Worm (Caenorhabditis elegans): Measurements from ENCODE around the gene ima-1.

ima-1 gene

ce11 chrV:11201826-11202565 lies 37.5 kb upstream of the ima-1 start, which contains the start of gene K10D6.4:
K10D6.4 (plus strand) TSS chrV:11201925.
- no peak for TF ChIP-seq F13C5.2 (tag; optimal IDR thresholded peaks at IDR 0.05)
- TF ChIP-seq pes-1 (GFP tag; IDR thresholded peaks at IDR 0.05), result no peak
- TF ChIP-seq ceh-36 (tag; optimal IDR thresholded peaks at IDR 0.05), result no peak
- TF ChIP-seq hmbx-1 (tag; optimal IDR thresholded peaks at IDR 0.05), result no peak
- TF ChIP-seq tra-4 (tag; optimal IDR thresholded peaks at IDR 0.05), result no peak
- TF ChIP-seq hmg-4 (GFP tag; optimal IDR thresholded peaks at IDR 0.05), result no peak
- TF ChIP-seq ets-7 (tag; optimal IDR thresholded peaks at IDR 0.05), result no peak
- no peak for TF ChIP-seq ama-1 (optimal IDR thresholded peaks at IDR 0.05)
- TF ChIP-seq sea-1 (GFP tag; conservative IDR thresholded peaks at IDR 0.05), result no peak
- no peak for TF ChIP-seq tbx-37 (GFP tag; conservative IDR thresholded peaks at IDR 0.05)
- TF ChIP-seq tbx-11 (GFP tag; IDR thresholded peaks at IDR 0.05), result no peak
- no peak for TF ChIP-seq ceh-13 (GFP tag; optimal IDR thresholded peaks at IDR 0.05)
- TF ChIP-seq aly-1 (tag; optimal IDR thresholded peaks at IDR 0.05), result no peak
- TF ChIP-seq scrt-1 (GFP tag; IDR thresholded peaks at IDR 0.05), result no peak
- no peak for TF ChIP-seq B0310.2 (tag; optimal IDR thresholded peaks at IDR 0.05)

ce11 chrV:11204452-11204851 lies 35.0 kb upstream of the ima-1 start:
- no peak for TF ChIP-seq tbx-37 (GFP tag; conservative IDR thresholded peaks at IDR 0.05)
- TF ChIP-seq tbx-11 (GFP tag; IDR thresholded peaks at IDR 0.05), result no peak
- TF ChIP-seq ceh-13 (GFP tag; optimal IDR thresholded peaks at IDR 0.05), result no peak
- no peak for TF ChIP-seq scrt-1 (GFP tag; IDR thresholded peaks at IDR 0.05)
- no peak for TF ChIP-seq hnd-1 (tag; optimal IDR thresholded peaks at IDR 0.05)
- no peak for TF ChIP-seq pes-1 (GFP tag; IDR thresholded peaks at IDR 0.05)
- TF ChIP-seq sea-1 (GFP tag; conservative IDR thresholded peaks at IDR 0.05), result no peak

- no peak for TF ChIP-seq flt-1 (GFP tag; IDR thresholded peaks at IDR 0.05)
- TF ChIP-seq B0310.2 (tag; optimal IDR thresholded peaks at IDR 0.05), result no peak
- no peak for TF ChIP-seq hnd-1 (tag; optimal IDR thresholded peaks at IDR 0.05)
- TF ChIP-seq hmbx-1 (tag; optimal IDR thresholded peaks at IDR 0.05), result no peak
- TF ChIP-seq ets-7 (tag; optimal IDR thresholded peaks at IDR 0.05), result no peak
- no peak for TF ChIP-seq hmg-4 (GFP tag; optimal IDR thresholded peaks at IDR 0.05)
Measured at ce11 chrV:11206467-11206866, 33.0 kb upstream of the ima-1 start.

- TF ChIP-seq hnd-1 (tag; optimal IDR thresholded peaks at IDR 0.05), result no peak
- no peak for TF ChIP-seq hmg-4 (GFP tag; optimal IDR thresholded peaks at IDR 0.05)
- TF ChIP-seq B0310.2 (tag; optimal IDR thresholded peaks at IDR 0.05), result no peak
- no peak for TF ChIP-seq hmbx-1 (tag; optimal IDR thresholded peaks at IDR 0.05)
- no peak for TF ChIP-seq flt-1 (GFP tag; IDR thresholded peaks at IDR 0.05)
- no peak for TF ChIP-seq ets-7 (tag; optimal IDR thresholded peaks at IDR 0.05)
- no peak for TF ChIP-seq aly-1 (tag; optimal IDR thresholded peaks at IDR 0.05)
- TF ChIP-seq ama-1 (optimal IDR thresholded peaks at IDR 0.05), result no peak
- no peak for TF ChIP-seq scrt-1 (GFP tag; IDR thresholded peaks at IDR 0.05)
- no peak for TF ChIP-seq tbx-37 (GFP tag; conservative IDR thresholded peaks at IDR 0.05)
- TF ChIP-seq sea-1 (GFP tag; conservative IDR thresholded peaks at IDR 0.05), result no peak
- no peak for TF ChIP-seq pes-1 (GFP tag; IDR thresholded peaks at IDR 0.05)
- no peak for TF ChIP-seq ceh-36 (tag; optimal IDR thresholded peaks at IDR 0.05)
Measured at ce11 chrV:11209452-11210188, 29.9 kb upstream of the ima-1 start.

ce11 chrV:11211323-11211722 lies 28.2 kb upstream of the ima-1 start:
- no peak for TF ChIP-seq hnd-1 (tag; optimal IDR thresholded peaks at IDR 0.05)
- peak; percentile 19 for TF ChIP-seq ceh-36 (tag; optimal IDR thresholded peaks at IDR 0.05)
- TF ChIP-seq tbx-11 (GFP tag; IDR thresholded peaks at IDR 0.05), result no peak
- TF ChIP-seq ceh-13 (GFP tag; optimal IDR thresholded peaks at IDR 0.05), result no peak
- no peak for TF ChIP-seq pes-1 (GFP tag; IDR thresholded peaks at IDR 0.05)
- no peak for TF ChIP-seq hmg-4 (GFP tag; optimal IDR thresholded peaks at IDR 0.05)
- TF ChIP-seq ama-1 (optimal IDR thresholded peaks at IDR 0.05), result no peak
- no peak for TF ChIP-seq aly-1 (tag; optimal IDR thresholded peaks at IDR 0.05)

ce11 chrV:11214569-11214968 lies 24.9 kb upstream of the ima-1 start:
- no peak for TF ChIP-seq scrt-1 (GFP tag; IDR thresholded peaks at IDR 0.05)
- no peak for TF ChIP-seq B0310.2 (tag; optimal IDR thresholded peaks at IDR 0.05)
- no peak for TF ChIP-seq ama-1 (optimal IDR thresholded peaks at IDR 0.05)
- no peak for TF ChIP-seq ets-7 (tag; optimal IDR thresholded peaks at IDR 0.05)
- no peak for TF ChIP-seq tra-4 (tag; optimal IDR thresholded peaks at IDR 0.05)
- no peak for TF ChIP-seq ceh-13 (GFP tag; optimal IDR thresholded peaks at IDR 0.05)
- no peak for TF ChIP-seq hnd-1 (tag; optimal IDR thresholded peaks at IDR 0.05)
- TF ChIP-seq hmg-4 (GFP tag; optimal IDR thresholded peaks at IDR 0.05), result no peak
- TF ChIP-seq sea-1 (GFP tag; conservative IDR thresholded peaks at IDR 0.05), result no peak
- no peak for TF ChIP-seq ceh-36 (tag; optimal IDR thresholded peaks at IDR 0.05)
- TF ChIP-seq F13C5.2 (tag; optimal IDR thresholded peaks at IDR 0.05), result no peak
- no peak for TF ChIP-seq hmbx-1 (tag; optimal IDR thresholded peaks at IDR 0.05)
- TF ChIP-seq tbx-37 (GFP tag; conservative IDR thresholded peaks at IDR 0.05), result no peak
- no peak for TF ChIP-seq flt-1 (GFP tag; IDR thresholded peaks at IDR 0.05)
- no peak for TF ChIP-seq pes-1 (GFP tag; IDR thresholded peaks at IDR 0.05)
- TF ChIP-seq aly-1 (tag; optimal IDR thresholded peaks at IDR 0.05), result no peak

ce11 chrV:11216137-11216536 lies 23.3 kb upstream of the ima-1 start:
- TF ChIP-seq hnd-1 (tag; optimal IDR thresholded peaks at IDR 0.05) (no peak), ceh-13 (GFP tag; optimal IDR thresholded peaks at IDR 0.05) (no peak), ama-1 (optimal IDR thresholded peaks at IDR 0.05) (no peak), F13C5.2 (tag; optimal IDR thresholded peaks at IDR 0.05) (no peak), flt-1 (GFP tag; IDR thresholded peaks at IDR 0.05) (no peak), tbx-37 (GFP tag; conservative IDR thresholded peaks at IDR 0.05) (no peak), B0310.2 (tag; optimal IDR thresholded peaks at IDR 0.05) (no peak)

Measured in whole organism, early embryonic.